Fruit fly (Drosophila melanogaster) whole organism, embryonic: Measurements from ENCODE around the gene T48.

ENCODE experiments used
- Bteb2 ChIP-seq: fragments of 200-800 bp; sonication (Bioruptor generic); optimal IDR thresholded peaks from 2 replicates; lab custom pipeline; 2016; ENCODE audit warnings: missing biosample characterization, missing genetic modification characterization
- CG10654 ChIP-seq: fragments of 200-800 bp; sonication (Bioruptor generic); optimal IDR thresholded peaks from 2 replicates; lab custom pipeline; 2016; ENCODE audit warnings: missing biosample characterization, missing genetic modification characterization
- CG10979 ChIP-seq: fragments of 200-800 bp; sonication (Bioruptor generic); optimal IDR thresholded peaks from 2 replicates; lab custom pipeline; 2018; ENCODE audit warnings: missing biosample characterization, mild to moderate bottlenecking, missing genetic modification characterization, moderate library complexity
- CG14860 ChIP-seq: fragments of 200-800 bp; sonication (Bioruptor generic); IDR thresholded peaks from 3 replicates; pipeline ENCODE4 v1.3.6; 2022; ENCODE audit warnings: missing biosample characterization, missing genetic modification characterization; ENCODE audit not compliant: partially characterized antibody
- CG1602 ChIP-seq: fragments of 200-800 bp; sonication (Bioruptor generic); optimal IDR thresholded peaks from 3 replicates; lab custom pipeline; 2016; ENCODE audit warnings: missing biosample characterization, missing genetic modification characterization
- CG17912 ChIP-seq: fragments of 200-800 bp; sonication (Bioruptor generic); optimal IDR thresholded peaks from 2 replicates; lab custom pipeline; 2018; ENCODE audit warnings: missing biosample characterization, mild to moderate bottlenecking, missing genetic modification characterization
- CG18011 ChIP-seq: fragments of 200-800 bp; sonication (Bioruptor generic); optimal IDR thresholded peaks from 2 replicates; lab custom pipeline; 2017; ENCODE audit warnings: missing biosample characterization, missing genetic modification characterization, mild to moderate bottlenecking, moderate library complexity, missing genotype
- CG3726 ChIP-seq: fragments of 200-800 bp; sonication (Bioruptor generic); IDR thresholded peaks from 3 replicates; pipeline ENCODE4, ENCODE4 v1.3.6; 2022; ENCODE audit warnings: missing biosample characterization, missing genetic modification characterization
- CG43689 ChIP-seq: fragments of 200-800 bp; sonication (Bioruptor generic); IDR thresholded peaks from 2 replicates; pipeline ENCODE4 v1.3.6; 2022; ENCODE audit warnings: missing biosample characterization, missing genetic modification characterization
- CG4730 ChIP-seq: fragments of 200-800 bp; sonication (Bioruptor generic); IDR thresholded peaks from 2 replicates; pipeline ENCODE4 v1.3.6; 2022; ENCODE audit warnings: missing biosample characterization, missing genetic modification characterization
- CG5245 ChIP-seq: fragments of 200-800 bp; sonication (Bioruptor generic); optimal IDR thresholded peaks from 3 replicates; lab custom pipeline; 2016; ENCODE audit warnings: missing biosample characterization, missing genetic modification characterization
- CG6254 ChIP-seq: fragments of 200-800 bp; sonication (Bioruptor generic); optimal IDR thresholded peaks from 3 replicates; lab custom pipeline; 2017; ENCODE audit warnings: mild to moderate bottlenecking, missing biosample characterization, missing genetic modification reagents, missing genetic modification characterization
- CG6689 ChIP-seq: fragments of 200-800 bp; sonication (Bioruptor generic); IDR thresholded peaks from 2 replicates; pipeline ENCODE4 v1.3.6; 2022; ENCODE audit warnings: missing biosample characterization, missing genetic modification characterization
- CG6791 ChIP-seq: fragments of 200-800 bp; sonication (Bioruptor generic); IDR thresholded peaks from 3 replicates; pipeline ENCODE4 v1.3.6; 2022; ENCODE audit warnings: missing biosample characterization, missing genetic modification characterization; ENCODE audit not compliant: partially characterized antibody
- CG7928 ChIP-seq: fragments of 200-800 bp; sonication (Bioruptor generic); optimal IDR thresholded peaks from 2 replicates; lab custom pipeline; 2017; ENCODE audit warnings: missing biosample characterization, mild to moderate bottlenecking, missing genetic modification characterization
- CG7963 ChIP-seq: fragments of 200-800 bp; sonication (Bioruptor generic); IDR thresholded peaks from 3 replicates; pipeline ENCODE4 v1.3.6; 2022; ENCODE audit warnings: missing biosample characterization, missing genetic modification characterization; ENCODE audit not compliant: partially characterized antibody
- CG8388 ChIP-seq: fragments of 200-800 bp; sonication (Bioruptor generic); optimal IDR thresholded peaks from 2 replicates; lab custom pipeline; 2019; ENCODE audit warnings: missing biosample characterization, mild to moderate bottlenecking, missing genetic modification characterization, moderate library complexity
- CG8478 ChIP-seq: fragments of >200 bp; optimal IDR thresholded peaks from 2 replicates; lab custom pipeline; 2018
- CG8944 ChIP-seq: fragments of 200-800 bp; sonication (Bioruptor generic); optimal IDR thresholded peaks from 3 replicates; lab custom pipeline; 2016; ENCODE audit warnings: missing biosample characterization, missing genetic modification characterization
- CG9876 ChIP-seq: fragments of 200-800 bp; sonication (Bioruptor generic); optimal IDR thresholded peaks from 2 replicates; lab custom pipeline; 2016; ENCODE audit warnings: missing biosample characterization, missing genetic modification characterization
- CHES-1-like ChIP-seq: fragments of 200-800 bp; sonication (Bioruptor generic); optimal IDR thresholded peaks from 2 replicates; lab custom pipeline; 2016; ENCODE audit warnings: missing biosample characterization, missing genetic modification characterization
- ERR ChIP-seq: fragments of 200-800 bp; sonication (Bioruptor generic); optimal IDR thresholded peaks from 2 replicates; lab custom pipeline; 2016; ENCODE audit warnings: missing biosample characterization, missing genetic modification characterization
- Hr51 ChIP-seq, 2 experiments: fragments of 200-800 bp; sonication (Bioruptor generic); optimal IDR thresholded peaks; 2 replicates in 1 of 2; 3 replicates in 1 of 2; lab custom pipeline; 2016 to 2018; ENCODE audit warnings: missing biosample characterization in 2 of 2, missing genetic modification characterization in 2 of 2, mild to moderate bottlenecking in 1 of 2, moderate library complexity in 1 of 2
- MBD-R2 ChIP-seq: fragments of 200-800 bp; sonication (Bioruptor generic); IDR thresholded peaks from 2 replicates; pipeline ENCODE4 v1.3.6; 2022; ENCODE audit warnings: missing biosample characterization, missing genetic modification characterization
- NC2β ChIP-seq: fragments of 200-800 bp; sonication (Bioruptor generic); optimal IDR thresholded peaks from 2 replicates; lab custom pipeline; 2016; ENCODE audit warnings: missing biosample characterization, missing genetic modification characterization
- Neu2 ChIP-seq: fragments of 200-800 bp; sonication (Bioruptor generic); optimal IDR thresholded peaks from 3 replicates; lab custom pipeline; 2016; ENCODE audit warnings: missing biosample characterization, missing genetic modification characterization, borderline replicate concordance
- Rx ChIP-seq: fragments of 200-800 bp; sonication (Bioruptor generic); IDR thresholded peaks from 2 replicates; pipeline ENCODE4 v1.3.6; 2022; ENCODE audit warnings: missing biosample characterization, missing genetic modification characterization
- Six4 ChIP-seq: fragments of 200-800 bp; sonication (Bioruptor generic); optimal IDR thresholded peaks from 2 replicates; lab custom pipeline; 2016; ENCODE audit warnings: missing biosample characterization, missing genetic modification characterization
- Vsx1 ChIP-seq: fragments of 200-800 bp; sonication (Bioruptor generic); optimal IDR thresholded peaks from 2 replicates; lab custom pipeline; 2017; ENCODE audit warnings: missing biosample characterization, mild to moderate bottlenecking, missing genetic modification characterization, missing genetic modification reagents
- az2 ChIP-seq: fragments of 200-800 bp; sonication (Bioruptor generic); optimal IDR thresholded peaks from 3 replicates; lab custom pipeline; 2016; ENCODE audit warnings: missing biosample characterization, missing genetic modification characterization
- btn ChIP-seq: fragments of 200-800 bp; sonication (Bioruptor generic); optimal IDR thresholded peaks from 2 replicates; lab custom pipeline; 2016; ENCODE audit warnings: missing biosample characterization, missing genetic modification characterization
- cg ChIP-seq: fragments of 200-800 bp; sonication (Bioruptor generic); optimal IDR thresholded peaks from 3 replicates; lab custom pipeline; 2019; ENCODE audit warnings: missing biosample characterization, mild to moderate bottlenecking, missing genetic modification characterization, moderate library complexity
- chm ChIP-seq: fragments of 200-800 bp; sonication (Bioruptor generic); IDR thresholded peaks from 2 replicates; pipeline ENCODE4 v1.3.6; 2022; ENCODE audit warnings: missing biosample characterization, missing genetic modification characterization
- esg ChIP-seq: fragments of 200-800 bp; sonication (Bioruptor generic); conservative IDR thresholded peaks from 2 replicates; pipeline ENCODE4 v1.3.6; 2022; ENCODE audit warnings: missing biosample characterization, missing genetic modification characterization
- ewg ChIP-seq: fragments of 200-800 bp; sonication (Bioruptor generic); optimal IDR thresholded peaks from 3 replicates; lab custom pipeline; 2017; ENCODE audit warnings: mild to moderate bottlenecking, missing biosample characterization, missing genetic modification reagents, missing genetic modification characterization
- fd96Cb ChIP-seq: fragments of 200-800 bp; sonication (Bioruptor generic); optimal IDR thresholded peaks from 2 replicates; lab custom pipeline; 2018; ENCODE audit warnings: missing biosample characterization, mild to moderate bottlenecking, missing genetic modification characterization, moderate library complexity
- gem ChIP-seq: fragments of 200-800 bp; sonication (Bioruptor generic); optimal IDR thresholded peaks from 2 replicates; lab custom pipeline; 2019; ENCODE audit warnings: missing biosample characterization, mild to moderate bottlenecking, missing genetic modification characterization, moderate library complexity
- gt ChIP-seq: fragments of 200-800 bp; sonication (Bioruptor generic); IDR thresholded peaks from 2 replicates; pipeline ENCODE4 v1.3.6; 2022; ENCODE audit warnings: missing biosample characterization, missing genetic modification characterization
- hth ChIP-seq: fragments of >200 bp; optimal IDR thresholded peaks from 2 replicates; lab custom pipeline; 2017; ENCODE audit warnings: inconsistent platforms
- mirr ChIP-seq: fragments of 200-800 bp; sonication (Bioruptor generic); optimal IDR thresholded peaks from 3 replicates; lab custom pipeline; 2018; ENCODE audit warnings: missing biosample characterization, mild to moderate bottlenecking, missing genetic modification characterization
- nom ChIP-seq: fragments of 200-800 bp; sonication (Bioruptor generic); optimal IDR thresholded peaks from 2 replicates; lab custom pipeline; 2017; ENCODE audit warnings: missing biosample characterization, missing genetic modification characterization, mild to moderate bottlenecking, moderate library complexity, missing genetic modification reagents
- oc ChIP-seq: fragments of 200-800 bp; sonication (Bioruptor generic); optimal IDR thresholded peaks from 2 replicates; lab custom pipeline; 2018; ENCODE audit warnings: missing biosample characterization, mild to moderate bottlenecking, missing genetic modification characterization, moderate library complexity
- org-1 ChIP-seq: fragments of 200-800 bp; sonication (Bioruptor generic); optimal IDR thresholded peaks from 2 replicates; lab custom pipeline; 2017; ENCODE audit warnings: missing biosample characterization, missing genetic modification characterization
- otp ChIP-seq: fragments of 200-800 bp; sonication (Bioruptor generic); IDR thresholded peaks from 3 replicates; pipeline ENCODE4, ENCODE4 v1.3.6; 2022; ENCODE audit warnings: missing biosample characterization, missing genetic modification characterization
- pho ChIP-seq: fragments of 200-800 bp; sonication (Bioruptor generic); optimal IDR thresholded peaks from 2 replicates; lab custom pipeline; 2016; ENCODE audit warnings: missing biosample characterization, missing genetic modification characterization
- pnt ChIP-seq: fragments of 200-800 bp; sonication (Bioruptor generic); optimal IDR thresholded peaks from 3 replicates; lab custom pipeline; 2016; ENCODE audit warnings: missing biosample characterization, missing genetic modification characterization
- pzg ChIP-seq: fragments of 200-800 bp; sonication (Bioruptor generic); optimal IDR thresholded peaks from 3 replicates; lab custom pipeline; 2018; ENCODE audit warnings: missing biosample characterization, mild to moderate bottlenecking, missing genetic modification characterization, moderate library complexity
- sens ChIP-seq: fragments of 200-800 bp; sonication (Bioruptor generic); peaks from one replicate; lab custom pipeline; 2016; ENCODE audit warnings: missing biosample characterization, missing genetic modification characterization
- sima ChIP-seq: fragments of 200-800 bp; sonication (Bioruptor generic); optimal IDR thresholded peaks from 2 replicates; lab custom pipeline; 2016; ENCODE audit warnings: missing biosample characterization, missing genetic modification characterization
- usp ChIP-seq: fragments of >200 bp; optimal IDR thresholded peaks from 2 replicates; lab custom pipeline; 2017; ENCODE audit warnings: missing biosample characterization, missing genetic modification characterization
- wdn ChIP-seq: fragments of 200-800 bp; sonication (Bioruptor generic); IDR thresholded peaks from 2 replicates; pipeline ENCODE4 v1.3.6; 2022; ENCODE audit warnings: missing biosample characterization, missing genetic modification characterization
- zen2 ChIP-seq: fragments of 200-800 bp; sonication (Bioruptor generic); IDR thresholded peaks from 3 replicates; pipeline ENCODE4 v1.3.6; 2022; ENCODE audit warnings: missing biosample characterization, missing genetic modification characterization; ENCODE audit not compliant: partially characterized antibody

Gene T48

dm6 chr3R:26899982-26900381 lies 18.4 kb downstream of the T48 start (continued):
- TF ChIP-seq zen2 (GFP tag; lab: Robert Waterston, UW) (no peak), CG8944 (no peak), CG17912 (GFP tag; lab: Kevin White, UChicago) (no peak), CG10979 (tag; lab: Kevin White, UChicago) (peak; percentile 59), oc (tag; lab: Kevin White, UChicago) (peak; percentile 65), esg (GFP tag; lab: Robert Waterston, UW) (peak; percentile 46), usp (GFP tag; lab: Kevin White, UChicago) (no peak), mirr (no peak), ewg (peak; percentile 14), CG7963 (no peak), CG1602 (no peak), org-1 (no peak), nom (no peak), CG6254 (GFP tag; lab: Kevin White, UChicago) (peak; percentile 24), CG18011 (no peak), pzg (GFP tag; lab: Kevin White, UChicago) (no peak), gt (GFP tag; lab: Robert Waterston, UW) (no peak), CG14860 (GFP tag; lab: Robert Waterston, UW) (no peak), Six4 (GFP tag; lab: Kevin White, UChicago) (peak; percentile 25), CG10654 (GFP tag; lab: Kevin White, UChicago) (peak; percentile 8), CG8388 (GFP tag; lab: Kevin White, UChicago) (peak; percentile 51), gem (tag; lab: Kevin White, UChicago) (peak; percentile 72), CG3726 (GFP tag; lab: Robert Waterston, UW) (no peak), sens (GFP tag; lab: Kevin White, UChicago) (peak; percentile 79), Hr51 (GFP tag; optimal IDR thresholded peaks at IDR 0.05; lab: Kevin White, UChicago) (peak in 1 of 2 experiments; percentile 42), az2 (peak; percentile 65), NC2β (GFP tag; lab: Kevin White, UChicago) (no peak), CG7928 (GFP tag; lab: Kevin White, UChicago) (no peak), pnt (GFP tag; lab: Kevin White, UChicago) (no peak), CG5245 (GFP tag; lab: Kevin White, UChicago) (no peak), CG6689 (GFP tag; lab: Robert Waterston, UW) (peak; percentile 56), sima (no peak), CG43689 (GFP tag; lab: Robert Waterston, UW) (no peak), cg (GFP tag; lab: Kevin White, UChicago) (no peak), chm (GFP tag; lab: Robert Waterston, UW) (no peak), MBD-R2 (GFP tag; lab: Robert Waterston, UW) (no peak), otp (GFP tag; lab: Robert Waterston, UW) (0 out of 3 replicates have a peak, but pooled peaks have one; percentile 41), CHES-1-like (GFP tag; lab: Kevin White, UChicago) (no peak), CG8478 (no peak), CG4730 (GFP tag; lab: Robert Waterston, UW) (no peak), wdn (GFP tag; lab: Robert Waterston, UW) (no peak), CG6791 (GFP tag; lab: Robert Waterston, UW) (no peak), Rx (GFP tag; lab: Robert Waterston, UW) (0 out of 2 replicates have a peak, but pooled peaks have one; percentile 24), pho (no peak), Vsx1 (GFP tag; lab: Kevin White, UChicago) (no peak), ERR (GFP tag; lab: Kevin White, UChicago) (no peak), CG9876 (GFP tag; lab: Kevin White, UChicago) (no peak), fd96Cb (tag; lab: Kevin White, UChicago) (peak; percentile 56), Bteb2 (no peak), Neu2 (GFP tag; lab: Kevin White, UChicago) (no peak), btn (GFP tag; lab: Kevin White, UChicago) (no peak), hth (lab: Kevin White, UChicago) (no peak)
